Worm (Caenorhabditis elegans) whole organism, midembryonic: ENCODE results near the gene nlp-29.

ENCODE experiments used
- T22C8.4 ChIP-seq: fragments of 200-800 bp; sonication (Bioruptor generic); IDR thresholded peaks from 2 replicates; pipeline ENCODE4 v1.3.6; 2022; ENCODE audit warnings: missing genetic modification characterization, missing compliant biosample characterization
- cog-1 ChIP-seq: sonication (generic microtip); optimal IDR thresholded peaks from 2 replicates; lab custom pipeline; 2016; ENCODE audit warnings: missing genetic modification characterization, missing compliant biosample characterization
- flt-1 ChIP-seq: fragments of 200-800 bp; sonication (Bioruptor generic); IDR thresholded peaks from 2 replicates; pipeline ENCODE4 v1.3.6; 2022; ENCODE audit warnings: missing genetic modification characterization, missing compliant biosample characterization
- klf-2 ChIP-seq: fragments of 200-800 bp; sonication (Bioruptor generic); conservative IDR thresholded peaks from 2 replicates; pipeline ENCODE4 v1.3.6; 2022; ENCODE audit warnings: missing genetic modification reagents, missing genetic modification characterization, missing compliant biosample characterization
- med-1 ChIP-seq: sonication (generic microtip); optimal IDR thresholded peaks from 2 replicates; lab custom pipeline; 2017; ENCODE audit warnings: missing genetic modification characterization, mild to moderate bottlenecking, missing compliant biosample characterization, antibody characterized with exemption, missing genetic modification reagents; ENCODE audit not compliant: insufficient read depth
- ref-1 ChIP-seq: fragments of 200-800 bp; sonication (Bioruptor generic); conservative IDR thresholded peaks from 2 replicates; pipeline ENCODE4 v1.3.6; 2022; ENCODE audit warnings: missing genetic modification reagents, missing genetic modification characterization, missing compliant biosample characterization
- tab-1 ChIP-seq: fragments of 200-800 bp; sonication (Bioruptor generic); IDR thresholded peaks from 2 replicates; pipeline ENCODE4 v1.3.6; 2022; ENCODE audit warnings: missing genetic modification characterization, missing compliant biosample characterization
- ztf-23 ChIP-seq: fragments of 200-800 bp; sonication (Bioruptor generic); IDR thresholded peaks from 2 replicates; pipeline ENCODE4 v1.3.6; 2022; ENCODE audit warnings: missing genetic modification reagents, missing genetic modification characterization, missing compliant biosample characterization
- ztf-29 ChIP-seq: fragments of 200-800 bp; sonication (Bioruptor generic); IDR thresholded peaks from 2 replicates; pipeline ENCODE4 v1.3.6; 2022; ENCODE audit warnings: missing genetic modification reagents, missing genetic modification characterization, missing compliant biosample characterization

Gene nlp-29

ce11 chrV:3979819-3980218, 4.4 kb upstream of the nlp-29 start, which contains the start of gene nlp-31:
TSS of gene nlp-31 (plus strand) at chrV:3980055.
- TF ChIP-seq ztf-23 (GFP tag; lab: Robert Waterston, UW): no peak
- TF ChIP-seq ref-1 (GFP tag; lab: Robert Waterston, UW): no peak
- no peak for TF ChIP-seq T22C8.4
- TF ChIP-seq cog-1 (tag; lab: Kevin White, UChicago): no peak
- TF ChIP-seq med-1 (GFP tag; lab: Kevin White, UChicago): no peak
- TF ChIP-seq klf-2 (GFP tag; lab: Robert Waterston, UW): no peak
- TF ChIP-seq tab-1 (GFP tag; lab: Robert Waterston, UW): no peak
- no peak for TF ChIP-seq ztf-29 (GFP tag; lab: Robert Waterston, UW)
- no peak for TF ChIP-seq flt-1

DNA sequence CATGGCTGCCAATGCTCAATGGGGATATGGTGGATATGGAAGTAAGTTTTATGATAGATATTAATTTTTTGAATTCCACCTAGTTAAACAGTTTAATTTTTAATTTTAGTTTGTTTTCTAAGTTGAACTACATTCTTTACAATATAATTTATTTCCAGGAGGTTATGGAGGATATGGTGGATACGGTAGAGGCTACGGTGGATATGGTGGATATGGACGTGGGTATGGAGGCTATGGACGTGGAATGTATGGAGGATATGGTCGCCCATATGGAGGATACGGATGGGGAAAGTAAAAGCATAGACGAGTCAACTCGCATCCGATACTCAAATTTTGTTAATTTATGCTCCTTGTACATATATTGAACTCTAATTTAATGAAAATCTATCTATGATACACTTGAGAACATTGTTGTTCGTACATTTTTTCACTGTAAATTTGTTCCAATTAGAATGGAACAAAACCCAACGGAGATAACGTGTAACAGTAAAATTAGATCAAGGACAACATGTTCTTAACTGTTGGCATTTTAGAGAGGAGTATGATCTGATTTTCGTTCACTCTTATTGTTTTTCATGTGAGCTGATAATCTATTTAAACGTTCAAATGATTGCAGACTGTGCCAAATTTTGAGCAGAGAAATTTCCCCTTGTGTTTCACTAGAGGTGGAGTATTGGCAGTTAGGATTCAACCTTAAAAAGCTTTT, 3.8 kb upstream of the nlp-29 start:
- no peak for TF ChIP-seq tab-1 (GFP tag; lab: Robert Waterston, UW)
- TF ChIP-seq T22C8.4: no peak
- no peak for TF ChIP-seq klf-2 (GFP tag; lab: Robert Waterston, UW)
- TF ChIP-seq ztf-23 (GFP tag; lab: Robert Waterston, UW): no peak
- no peak for TF ChIP-seq med-1 (GFP tag; lab: Kevin White, UChicago)
- no peak for TF ChIP-seq ref-1 (GFP tag; lab: Robert Waterston, UW)
- no peak for TF ChIP-seq flt-1
- no peak for TF ChIP-seq ztf-29 (GFP tag; lab: Robert Waterston, UW)
- no peak for TF ChIP-seq cog-1 (tag; lab: Kevin White, UChicago)

ce11 chrV:3981680-3982079, 2.5 kb upstream of the nlp-29 start, which contains the start of gene nlp-30:
TSS of gene nlp-30 (plus strand) at chrV:3981980.
- TF ChIP-seq ztf-29 (GFP tag; lab: Robert Waterston, UW) (no peak), cog-1 (tag; lab: Kevin White, UChicago) (no peak), med-1 (GFP tag; lab: Kevin White, UChicago) (no peak)

ce11 chrV:3985104-3985503, 879 bp downstream of the nlp-29 start:
- no peak for TF ChIP-seq T22C8.4
- no peak for TF ChIP-seq klf-2 (GFP tag; lab: Robert Waterston, UW)
- TF ChIP-seq med-1 (GFP tag; lab: Kevin White, UChicago): no peak
- TF ChIP-seq flt-1: no peak
- no peak for TF ChIP-seq ztf-29 (GFP tag; lab: Robert Waterston, UW)
- TF ChIP-seq tab-1 (GFP tag; lab: Robert Waterston, UW): no peak
- TF ChIP-seq cog-1 (tag; lab: Kevin White, UChicago): no peak
- TF ChIP-seq ref-1 (GFP tag; lab: Robert Waterston, UW): no peak
- TF ChIP-seq ztf-23 (GFP tag; lab: Robert Waterston, UW): no peak

- no peak for TF ChIP-seq ztf-23 (GFP tag; lab: Robert Waterston, UW)
- no peak for TF ChIP-seq cog-1 (tag; lab: Kevin White, UChicago)
- no peak for TF ChIP-seq flt-1
- TF ChIP-seq klf-2 (GFP tag; lab: Robert Waterston, UW): no peak
- no peak for TF ChIP-seq med-1 (GFP tag; lab: Kevin White, UChicago)
- no peak for TF ChIP-seq ztf-29 (GFP tag; lab: Robert Waterston, UW)
- TF ChIP-seq tab-1 (GFP tag; lab: Robert Waterston, UW): no peak
- no peak for TF ChIP-seq ref-1 (GFP tag; lab: Robert Waterston, UW)
- no peak for TF ChIP-seq T22C8.4
Observed at ce11 chrV:3987616-3988015, 3.4 kb downstream of the nlp-29 start, which contains the start of gene nlp-28. TSS of gene nlp-28 (plus strand) at chrV:3987900.

ce11 chrV:3989070-3989469, 4.8 kb downstream of the nlp-29 start, which contains the start of gene nlp-27:
TSS of gene nlp-27 (plus strand) at chrV:3989378.
- TF ChIP-seq cog-1 (tag; lab: Kevin White, UChicago) (no peak), klf-2 (GFP tag; lab: Robert Waterston, UW) (no peak), flt-1 (no peak), ztf-23 (GFP tag; lab: Robert Waterston, UW) (no peak), T22C8.4 (no peak), tab-1 (GFP tag; lab: Robert Waterston, UW) (no peak), ref-1 (GFP tag; lab: Robert Waterston, UW) (no peak), med-1 (GFP tag; lab: Kevin White, UChicago) (no peak)

DNA sequence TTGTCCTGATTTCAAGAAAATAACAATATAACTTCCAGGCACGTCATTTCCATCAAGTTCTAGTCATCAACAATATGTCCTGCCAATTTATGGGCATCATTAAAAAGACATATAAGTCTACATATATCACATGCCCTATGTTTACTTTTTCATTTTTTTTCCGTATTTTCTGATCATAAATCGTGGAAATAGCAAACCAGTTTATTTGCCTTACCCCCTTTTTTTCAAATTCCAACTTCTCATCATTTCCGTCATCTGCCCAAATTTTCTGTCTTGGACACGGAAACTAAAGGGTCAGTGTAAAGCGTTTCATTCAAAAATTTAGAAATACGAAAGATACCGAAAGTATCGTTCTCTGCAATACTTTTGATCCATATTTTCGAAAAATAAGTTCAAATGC, 8.1 kb downstream of the nlp-29 start:
- TF ChIP-seq cog-1 (tag; lab: Kevin White, UChicago) (no peak), ztf-29 (GFP tag; lab: Robert Waterston, UW) (no peak), med-1 (GFP tag; lab: Kevin White, UChicago) (no peak), flt-1 (no peak)

ce11 chrV:3994048-3994447, 9.8 kb downstream of the nlp-29 start, which contains the start of gene K09D9.9:
TSS of gene K09D9.9 (minus strand) at chrV:3994148.
- TF ChIP-seq ref-1 (GFP tag; lab: Robert Waterston, UW) (no peak), T22C8.4 (no peak), cog-1 (tag; lab: Kevin White, UChicago) (no peak), ztf-23 (GFP tag; lab: Robert Waterston, UW) (no peak), tab-1 (GFP tag; lab: Robert Waterston, UW) (no peak), flt-1 (no peak), med-1 (GFP tag; lab: Kevin White, UChicago) (no peak), ztf-29 (GFP tag; lab: Robert Waterston, UW) (no peak), klf-2 (GFP tag; lab: Robert Waterston, UW) (no peak)

DNA sequence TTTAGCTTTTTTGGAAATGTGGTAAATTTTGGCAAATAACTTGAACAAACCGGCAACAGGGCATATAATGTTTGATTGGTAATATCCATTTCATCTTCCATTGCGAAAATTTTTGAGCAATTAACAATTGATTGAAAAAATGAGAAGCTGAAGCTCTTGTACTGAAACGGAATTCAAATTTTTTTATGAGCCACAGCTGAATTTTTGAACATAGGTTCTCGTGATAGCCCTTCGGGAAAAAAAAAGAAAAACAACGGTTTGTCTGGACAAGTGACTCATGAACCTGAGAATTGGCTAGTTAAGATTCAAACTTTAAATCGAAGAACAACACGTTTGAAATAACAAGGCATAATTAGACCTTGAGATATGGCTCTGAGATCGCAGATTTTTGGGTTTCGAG, 11.6 kb downstream of the nlp-29 start, which contains the start of gene srx-62:
Gene srx-62, minus strand, starts transcription at position 101 of the 400 bp plus-strand sequence.
- TF ChIP-seq T22C8.4: no peak
- no peak for TF ChIP-seq klf-2 (GFP tag; lab: Robert Waterston, UW)
- TF ChIP-seq med-1 (GFP tag; lab: Kevin White, UChicago): no peak
- TF ChIP-seq tab-1 (GFP tag; lab: Robert Waterston, UW): no peak
- TF ChIP-seq ref-1 (GFP tag; lab: Robert Waterston, UW): no peak
- no peak for TF ChIP-seq flt-1
- no peak for TF ChIP-seq ztf-23 (GFP tag; lab: Robert Waterston, UW)
- no peak for TF ChIP-seq cog-1 (tag; lab: Kevin White, UChicago)
- TF ChIP-seq ztf-29 (GFP tag; lab: Robert Waterston, UW): no peak
